Fruit fly (Drosophila melanogaster) whole organism, prepupa: ENCODE results near the gene Spt20.

ENCODE experiments used
- Blimp-1 ChIP-seq: fragments of 200-800 bp; sonication (Bioruptor generic); optimal IDR thresholded peaks from 3 replicates; lab custom pipeline; 2017; ENCODE audit warnings: missing biosample characterization, missing genetic modification characterization, mild to moderate bottlenecking, moderate library complexity, missing genetic modification reagents
- CG10669 ChIP-seq: fragments of 200-800 bp; sonication (Bioruptor generic); optimal IDR thresholded peaks from 3 replicates; lab custom pipeline; 2018; ENCODE audit warnings: missing biosample characterization, mild to moderate bottlenecking, missing genetic modification characterization, moderate library complexity
- CG7368 ChIP-seq: fragments of 200-800 bp; sonication (Bioruptor generic); optimal IDR thresholded peaks from 3 replicates; lab custom pipeline; 2016; ENCODE audit warnings: missing biosample characterization, missing genetic modification characterization
- CG8319 ChIP-seq: fragments of 200-800 bp; sonication (Bioruptor generic); optimal IDR thresholded peaks from 3 replicates; lab custom pipeline; 2016; ENCODE audit warnings: missing biosample characterization, missing genetic modification characterization
- Sox14 ChIP-seq: fragments of 200-800 bp; sonication (Bioruptor generic); optimal IDR thresholded peaks from 3 replicates; lab custom pipeline; 2016; ENCODE audit warnings: missing biosample characterization, missing genetic modification characterization
- acj6 ChIP-seq: fragments of 200-800 bp; sonication (Bioruptor generic); optimal IDR thresholded peaks from 3 replicates; lab custom pipeline; 2016; ENCODE audit warnings: missing biosample characterization, missing genetic modification characterization
- net ChIP-seq: fragments of 200-800 bp; sonication (Bioruptor generic); optimal IDR thresholded peaks from 3 replicates; lab custom pipeline; 2016; ENCODE audit warnings: missing biosample characterization, missing genetic modification characterization
- salr ChIP-seq, 2 experiments: fragments of 200-800 bp; sonication (Bioruptor generic); optimal IDR thresholded peaks; 3 replicates each; lab custom pipeline; 2016 to 2018; ENCODE audit warnings: missing biosample characterization in 2 of 2, missing genetic modification characterization in 2 of 2, mild to moderate bottlenecking in 1 of 2
- svp ChIP-seq: fragments of 200-800 bp; sonication (Bioruptor generic); peaks from one replicate; lab custom pipeline; 2016; ENCODE audit warnings: missing biosample characterization, missing genetic modification characterization

DNA sequence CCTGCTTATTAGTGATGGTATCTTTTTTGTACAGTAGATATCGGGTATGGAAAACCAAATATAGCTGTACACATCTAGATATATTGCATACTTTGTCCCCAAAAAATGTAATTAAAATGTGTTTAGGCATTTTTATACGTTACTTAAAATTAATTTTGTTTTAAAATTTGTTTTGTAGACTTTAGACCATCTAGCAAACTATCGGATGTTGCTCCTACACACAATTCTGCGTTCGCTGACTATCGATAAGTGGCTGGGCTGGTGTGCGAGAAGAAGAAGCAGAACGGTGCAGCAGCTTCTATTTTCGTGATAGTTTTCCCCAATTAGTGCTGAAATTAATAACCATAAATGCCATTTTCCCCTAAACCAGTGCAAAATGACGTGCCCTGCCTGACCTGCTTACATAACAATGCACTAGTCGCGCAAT lies 10.6 kb downstream of the Spt20 start, which contains the start of the genes Vps36 and Liprin-beta:
- TF ChIP-seq Blimp-1 (GFP tag; lab: Kevin White, UChicago) (no peak), CG10669 (GFP tag; lab: Kevin White, UChicago) (no peak), salr (GFP tag; optimal IDR thresholded peaks at IDR 0.05; lab: Kevin White, UChicago) (peak in 1 of 2 experiments; percentile 60), net (no peak), CG7368 (GFP tag; lab: Kevin White, UChicago) (peak; percentile 71), CG8319 (GFP tag; lab: Kevin White, UChicago) (no peak), acj6 (GFP tag; lab: Kevin White, UChicago) (no peak), svp (GFP tag; lab: Kevin White, UChicago) (no peak), Sox14 (GFP tag; lab: Kevin White, UChicago) (peak; percentile 92)
